Fruit fly (Drosophila melanogaster): ENCODE results near the gene pll.

The pll gene

dm6 chr3R:27244742-27245400 lies 8.1 kb downstream of the pll start, which contains the start of gene CG18766 (continued):
- TF ChIP-seq maf-S (GFP tag; optimal IDR thresholded peaks at IDR 0.05) (no peak), E2f1 (GFP tag; IDR thresholded peaks at IDR 0.05) (0 out of 2 replicates have a peak, but pooled peaks have one; percentile 20), CG1024 (GFP tag; IDR thresholded peaks at IDR 0.05) (no peak; the same call in 1 of the 2 replicates), CG34376 (GFP tag; optimal IDR thresholded peaks at IDR 0.05) (peak; percentile 10), CG31224 (GFP tag; IDR thresholded peaks at IDR 0.05) (no peak), sim (GFP tag; IDR thresholded peaks at IDR 0.05) (no peak), pb (GFP tag; optimal IDR thresholded peaks at IDR 0.05) (peak; percentile 56), Gug (GFP tag; IDR thresholded peaks at IDR 0.05) (peak; percentile 18; the same call in 1 of the 4 replicates), Max (GFP tag; optimal IDR thresholded peaks at IDR 0.05) (peak; percentile 38), Doc3 (GFP tag; IDR thresholded peaks at IDR 0.05; ENCODE audit: partially characterized antibody) (no peak), abd-A (tag; optimal IDR thresholded peaks at IDR 0.05) (peak; percentile 63), D19A (tag; optimal IDR thresholded peaks at IDR 0.05) (peak; percentile 58), ase (GFP tag; IDR thresholded peaks at IDR 0.05) (no peak), Stat92E (GFP tag; optimal IDR thresholded peaks at IDR 0.05) (peak in 1 of 3 experiments; percentile 32), Xbp1 (GFP tag; optimal IDR thresholded peaks at IDR 0.05) (peak; percentile 25), repo (GFP tag; optimal IDR thresholded peaks at IDR 0.05) (peak; percentile 9), Dad (GFP tag; optimal IDR thresholded peaks at IDR 0.05) (no peak), luna (GFP tag; optimal IDR thresholded peaks at IDR 0.05) (peak; percentile 9), MESR4 (GFP tag; optimal IDR thresholded peaks at IDR 0.05) (peak; percentile 72), Dll (GFP tag; IDR thresholded peaks at IDR 0.05; ENCODE audit: partially characterized antibody) (no peak), Hmx (GFP tag; optimal IDR thresholded peaks at IDR 0.05) (no peak), Aef1 (GFP tag; IDR thresholded peaks at IDR 0.05) (0 out of 3 replicates have a peak, but pooled peaks have one; percentile 21), ato (GFP tag; IDR thresholded peaks at IDR 0.05; ENCODE audit: partially characterized antibody) (peak; percentile 42; the same call in 1 of the 2 replicates), CG6689 (GFP tag; IDR thresholded peaks at IDR 0.05) (no peak), Adf1 (GFP tag; IDR thresholded peaks at IDR 0.05) (peak; percentile 66), hb (GFP tag; IDR thresholded peaks at IDR 0.05; ENCODE audit: partially characterized antibody) (0 out of 3 replicates have a peak, but pooled peaks have one; percentile 20), Jarid2 (GFP tag; optimal IDR thresholded peaks at IDR 0.05) (peak; percentile 33), CG10267 (tag; optimal IDR thresholded peaks at IDR 0.05) (peak; percentile 12), CG8944 (GFP tag; optimal IDR thresholded peaks at IDR 0.05) (peak; percentile 2), CG7556 (GFP tag; optimal IDR thresholded peaks at IDR 0.05) (no peak), CG1602 (GFP tag; optimal IDR thresholded peaks at IDR 0.05) (no peak), CG17912 (GFP tag; optimal IDR thresholded peaks at IDR 0.05) (no peak), sisA (GFP tag; IDR thresholded peaks at IDR 0.05) (no peak), CG32767 (GFP tag; IDR thresholded peaks at IDR 0.05) (peak; percentile 51), crol (GFP tag; IDR thresholded peaks at IDR 0.05) (peak; percentile 68), nom (GFP tag; optimal IDR thresholded peaks at IDR 0.05) (peak; percentile 71), CG13123 (GFP tag; optimal IDR thresholded peaks at IDR 0.05) (no peak), CG15479 (GFP tag; optimal IDR thresholded peaks at IDR 0.05) (peak; percentile 32), grn (GFP tag; optimal IDR thresholded peaks at IDR 0.05) (peak; percentile 41), CG14965 (GFP tag; optimal IDR thresholded peaks at IDR 0.05; ENCODE audit: borderline replicate concordance) (no peak), CG11456 (GFP tag; IDR thresholded peaks at IDR 0.05) (0 out of 3 replicates have a peak, but pooled peaks have one; percentile 6), her (GFP tag; optimal IDR thresholded peaks at IDR 0.05) (peak; percentile 20), C15 (GFP tag; IDR thresholded peaks at IDR 0.05) (no peak), gem (tag; optimal IDR thresholded peaks at IDR 0.05) (no peak), vfl (GFP tag; optimal IDR thresholded peaks at IDR 0.05) (no peak), CG4328 (GFP tag; optimal IDR thresholded peaks at IDR 0.05) (no peak), CG11723 (GFP tag; optimal IDR thresholded peaks at IDR 0.05) (no peak), Gsc (GFP tag; IDR thresholded peaks at IDR 0.05) (no peak), Hmr (GFP tag; optimal IDR thresholded peaks at IDR 0.05) (peak; percentile 33)

Data from whole organism, embryonic.